Worm (Caenorhabditis elegans) whole organism, late embryonic: ENCODE data around the gene F10C1.9.

Source experiments
- F13H6.1 ChIP-seq: sonication (generic microtip); optimal IDR thresholded peaks from 2 replicates; lab custom pipeline; 2016; ENCODE audit warnings: missing genetic modification characterization, missing compliant biosample characterization
- T23F11.4 ChIP-seq: fragments of 200-800 bp; sonication (Bioruptor generic); optimal IDR thresholded peaks from 2 replicates; lab custom pipeline; 2018; ENCODE audit warnings: mild to moderate bottlenecking, missing genetic modification characterization, missing compliant biosample characterization
- Y22D7AL.16 ChIP-seq: sonication (generic microtip); optimal IDR thresholded peaks from 2 replicates; lab custom pipeline; 2016; ENCODE audit warnings: missing genetic modification characterization, missing compliant biosample characterization
- ama-1 ChIP-seq: fragments of 150-350 bp; optimal IDR thresholded peaks from 2 replicates; lab custom pipeline; 2014
- ceh-2 ChIP-seq: sonication (generic microtip); optimal IDR thresholded peaks from 2 replicates; lab custom pipeline; 2016; ENCODE audit warnings: missing genotype, missing genetic modification characterization, missing compliant biosample characterization
- ceh-22 ChIP-seq: sonication (generic microtip); optimal IDR thresholded peaks from 2 replicates; lab custom pipeline; 2017; ENCODE audit warnings: missing biosample characterization, missing genetic modification characterization
- ceh-30 ChIP-seq: fragments of 150-350 bp; optimal IDR thresholded peaks from 2 replicates; lab custom pipeline; 2014; ENCODE audit warnings: missing biosample characterization, missing genetic modification characterization
- ceh-31 ChIP-seq: sonication (generic microtip); optimal IDR thresholded peaks from 2 replicates; lab custom pipeline; 2016; ENCODE audit warnings: missing genetic modification characterization, missing compliant biosample characterization
- ceh-34 ChIP-seq: sonication (generic microtip); optimal IDR thresholded peaks from 2 replicates; lab custom pipeline; 2016; ENCODE audit warnings: mild to moderate bottlenecking, missing genetic modification characterization, missing compliant biosample characterization
- ceh-48 ChIP-seq: sonication (generic microtip); optimal IDR thresholded peaks from 2 replicates; lab custom pipeline; 2016; ENCODE audit warnings: missing genetic modification characterization, inconsistent platforms, missing compliant biosample characterization
- ceh-6 ChIP-seq: fragments of 200-800 bp; sonication (Bioruptor generic); optimal IDR thresholded peaks from 2 replicates; lab custom pipeline; 2018; ENCODE audit warnings: mild to moderate bottlenecking, missing genetic modification characterization, missing compliant biosample characterization
- che-1 ChIP-seq: sonication (generic microtip); optimal IDR thresholded peaks from 2 replicates; lab custom pipeline; 2016; ENCODE audit warnings: mild to moderate bottlenecking, missing genetic modification characterization, missing compliant biosample characterization
- dve-1 ChIP-seq: sonication (generic microtip); optimal IDR thresholded peaks from 2 replicates; lab custom pipeline; 2017; ENCODE audit warnings: antibody characterized with exemption, mild to moderate bottlenecking, missing genetic modification characterization, missing compliant biosample characterization
- elt-2 ChIP-seq: sonication (generic microtip); optimal IDR thresholded peaks from 2 replicates; lab custom pipeline; 2016; ENCODE audit warnings: missing genetic modification reagents, missing genetic modification characterization, missing compliant biosample characterization
- fkh-6 ChIP-seq: sonication (generic microtip); optimal IDR thresholded peaks from 2 replicates; lab custom pipeline; 2016; ENCODE audit warnings: missing genetic modification characterization, missing compliant biosample characterization
- gmeb-2 ChIP-seq: sonication (generic microtip); optimal IDR thresholded peaks from 2 replicates; lab custom pipeline; 2016; ENCODE audit warnings: missing genetic modification characterization, inconsistent platforms, missing compliant biosample characterization
- hlh-13 ChIP-seq: fragments of 200-800 bp; sonication (Bioruptor generic); optimal IDR thresholded peaks from 2 replicates; lab custom pipeline; 2018; ENCODE audit warnings: mild to moderate bottlenecking, missing genetic modification characterization, missing compliant biosample characterization
- hlh-15 ChIP-seq: sonication (generic microtip); optimal IDR thresholded peaks from 2 replicates; lab custom pipeline; 2016; ENCODE audit warnings: missing genetic modification characterization, missing compliant biosample characterization
- hlh-6 ChIP-seq: sonication (generic microtip); optimal IDR thresholded peaks from 2 replicates; lab custom pipeline; 2016; ENCODE audit warnings: missing genotype, missing genetic modification characterization, missing compliant biosample characterization
- lim-6 ChIP-seq: sonication (generic microtip); optimal IDR thresholded peaks from 2 replicates; lab custom pipeline; 2016; ENCODE audit warnings: missing genetic modification characterization, missing compliant biosample characterization
- mec-3 ChIP-seq: sonication (generic microtip); optimal IDR thresholded peaks from 2 replicates; lab custom pipeline; 2016; ENCODE audit warnings: borderline replicate concordance, missing genetic modification characterization, missing compliant biosample characterization
- nfya-1 ChIP-seq: sonication (generic microtip); optimal IDR thresholded peaks from 2 replicates; lab custom pipeline; 2017; ENCODE audit warnings: missing genetic modification characterization, mild to moderate bottlenecking, missing compliant biosample characterization, antibody characterized with exemption, moderate library complexity
- nhr-11 ChIP-seq: fragments of 150-350 bp; optimal IDR thresholded peaks from 2 replicates; lab custom pipeline; 2014; ENCODE audit warnings: missing biosample characterization, missing genetic modification characterization
- nhr-232 ChIP-seq: sonication (generic microtip); optimal IDR thresholded peaks from 2 replicates; lab custom pipeline; 2016; ENCODE audit warnings: missing genetic modification characterization, missing compliant biosample characterization
- odd-2 ChIP-seq: sonication (generic microtip); optimal IDR thresholded peaks from 2 replicates; lab custom pipeline; 2017; ENCODE audit warnings: antibody characterized with exemption, mild to moderate bottlenecking, missing genetic modification characterization, missing compliant biosample characterization
- pag-3 ChIP-seq: sonication (generic microtip); optimal IDR thresholded peaks from 2 replicates; lab custom pipeline; 2016; ENCODE audit warnings: missing compliant biosample characterization, missing genetic modification characterization, borderline replicate concordance
- pha-4 ChIP-seq: fragments of 150-350 bp; optimal IDR thresholded peaks from 2 replicates; lab custom pipeline; 2018; ENCODE audit warnings: missing biosample characterization, missing genetic modification reagents, missing genetic modification characterization
- rnt-1 ChIP-seq: sonication (generic microtip); optimal IDR thresholded peaks from 2 replicates; lab custom pipeline; 2016; ENCODE audit warnings: missing genetic modification characterization, missing compliant biosample characterization
- sox-2 ChIP-seq: fragments of 200-800 bp; sonication (Bioruptor generic); IDR thresholded peaks from 2 replicates; pipeline ENCODE4 v1.3.6; 2022; ENCODE audit warnings: missing genetic modification reagents, missing genetic modification characterization, missing compliant biosample characterization
- tbx-7 ChIP-seq: sonication (generic microtip); optimal IDR thresholded peaks from 2 replicates; lab custom pipeline; 2016; ENCODE audit warnings: missing genotype, missing genetic modification characterization, missing compliant biosample characterization
- unc-3 ChIP-seq, 2 experiments: fragments of 200-800 bp in 1 of 2; sonication (Bioruptor generic) in 1 of 2; sonication (generic microtip) in 1 of 2; conservative IDR thresholded peaks in 1 of 2; optimal IDR thresholded peaks in 1 of 2; 2 replicates each; pipeline versions ENCODE4 v1.3.6 to Lab custom; 2016 to 2022; ENCODE audit warnings: missing compliant biosample characterization in 2 of 2, missing genetic modification characterization in 2 of 2, missing genetic modification reagents in 1 of 2
- unc-42 ChIP-seq: sonication (generic microtip); optimal IDR thresholded peaks from 2 replicates; lab custom pipeline; 2016; ENCODE audit warnings: missing genotype, missing genetic modification characterization, missing compliant biosample characterization
- unc-55 ChIP-seq: sonication (generic microtip); optimal IDR thresholded peaks from 2 replicates; lab custom pipeline; 2017; ENCODE audit warnings: missing biosample characterization, missing genetic modification reagents, missing genetic modification characterization
- unc-86 ChIP-seq: sonication (generic microtip); optimal IDR thresholded peaks from 2 replicates; lab custom pipeline; 2016; ENCODE audit warnings: missing genetic modification characterization, missing compliant biosample characterization
- zip-5 ChIP-seq: sonication (generic microtip); optimal IDR thresholded peaks from 2 replicates; lab custom pipeline; 2016; ENCODE audit warnings: missing genetic modification characterization, missing compliant biosample characterization
- ztf-16 ChIP-seq: sonication (generic microtip); optimal IDR thresholded peaks from 2 replicates; lab custom pipeline; 2017; ENCODE audit warnings: missing genetic modification characterization, missing compliant biosample characterization

Gene F10C1.9

ce11 chrII:5717831-5718230 is 27.3 kb downstream of the F10C1.9 start, which contains the start of gene zipt-3:
Gene zipt-3 (plus strand): TSS chrII:5718131.
- TF ChIP-seq hlh-6 (tag; lab: Kevin White, UChicago) (no peak), ceh-6 (GFP tag; lab: Kevin White, UChicago) (no peak), tbx-7 (tag; lab: Kevin White, UChicago) (no peak), dve-1 (tag; lab: Kevin White, UChicago) (no peak), zip-5 (tag; lab: Kevin White, UChicago) (no peak)

- TF ChIP-seq unc-86 (tag; lab: Kevin White, UChicago) (no peak), hlh-15 (tag; lab: Kevin White, UChicago) (no peak), dve-1 (tag; lab: Kevin White, UChicago) (no peak), rnt-1 (no peak), mec-3 (tag; lab: Kevin White, UChicago) (no peak), fkh-6 (tag; lab: Kevin White, UChicago) (no peak), F13H6.1 (no peak), unc-42 (tag; lab: Kevin White, UChicago) (no peak), che-1 (no peak), hlh-13 (no peak), lim-6 (tag; lab: Kevin White, UChicago) (no peak), ceh-48 (tag; lab: Kevin White, UChicago) (no peak), ceh-6 (GFP tag; lab: Kevin White, UChicago) (no peak)
Measured at ce11 chrII:5715745-5716357, 29.2 kb downstream of the F10C1.9 start, which contains the start of the genes C18A3.10 and C18A3.3. Gene C18A3.10 (minus strand): TSS chrII:5715845. Gene C18A3.3 (plus strand): TSS chrII:5716307.

- TF ChIP-seq nhr-11 (tag; lab: Kevin White, UChicago) (no peak), ceh-2 (tag; lab: Kevin White, UChicago) (peak; percentile 2), unc-55 (peak; percentile 5), ceh-31 (peak; percentile 59), gmeb-2 (no peak), nfya-1 (peak; percentile 50), ceh-34 (tag; lab: Kevin White, UChicago) (peak; percentile 50), elt-2 (peak; percentile 52)
- TF ChIP-seq, all 69 proteins: peak for 6
Measured at ce11 chrII:5714807-5715206, 30.3 kb downstream of the F10C1.9 start, which contains the start of the genes tiar-1 and lelo-4. Gene tiar-1 (minus strand): TSS chrII:5714823. Gene lelo-4 (plus strand): TSS chrII:5714924.

ce11 chrII:5712126-5712525 is 33.0 kb downstream of the F10C1.9 start:
- TF ChIP-seq hlh-15 (tag; lab: Kevin White, UChicago) = no peak
- peak; percentile 80 for TF ChIP-seq ama-1 (lab: Kevin White, UChicago)
- no peak for TF ChIP-seq unc-3 (GFP tag; conservative IDR thresholded peaks at IDR 0.05; lab: Robert Waterston, UW)
- no peak for TF ChIP-seq unc-3 (tag; optimal IDR thresholded peaks at IDR 0.05; lab: Kevin White, UChicago)
- no peak for TF ChIP-seq pha-4 (tag; lab: Kevin White, UChicago)
- TF ChIP-seq ceh-34 (tag; lab: Kevin White, UChicago) = no peak

ce11 chrII:5710835-5711234 is 34.2 kb downstream of the F10C1.9 start:
- TF ChIP-seq odd-2 (no peak), T23F11.4 (no peak), ceh-34 (tag; lab: Kevin White, UChicago) (no peak), Y22D7AL.16 (tag; lab: Kevin White, UChicago) (no peak), tbx-7 (tag; lab: Kevin White, UChicago) (no peak), ceh-30 (tag; lab: Kevin White, UChicago) (no peak), ceh-22 (tag; lab: Kevin White, UChicago) (no peak), ztf-16 (tag; lab: Kevin White, UChicago) (no peak), sox-2 (GFP tag; lab: Robert Waterston, UW) (no peak), gmeb-2 (no peak), nhr-232 (tag; lab: Kevin White, UChicago) (no peak), unc-86 (tag; lab: Kevin White, UChicago) (no peak), mec-3 (tag; lab: Kevin White, UChicago) (no peak), nfya-1 (no peak), pag-3 (no peak)
